Fruit fly (Drosophila melanogaster) whole organism, wandering third instar larva: ENCODE measurements around the gene CG7142.

Experiments used
- Abd-B ChIP-seq: fragments of >200 bp; optimal IDR thresholded peaks from 2 replicates; lab custom pipeline; 2017; ENCODE audit warnings: missing biosample characterization, missing genetic modification characterization
- CG32264 ChIP-seq: fragments of 200-800 bp; sonication (Bioruptor generic); optimal IDR thresholded peaks from 2 replicates; lab custom pipeline; 2016; ENCODE audit warnings: missing biosample characterization, missing genetic modification characterization
- CG9705 ChIP-seq: fragments of 200-800 bp; sonication (Bioruptor generic); optimal IDR thresholded peaks from 2 replicates; lab custom pipeline; 2018; ENCODE audit warnings: missing biosample characterization, mild to moderate bottlenecking, missing genetic modification characterization
- CrebA ChIP-seq: fragments of 200-800 bp; sonication (Bioruptor generic); optimal IDR thresholded peaks from 2 replicates; lab custom pipeline; 2016; ENCODE audit warnings: missing biosample characterization, mild to moderate bottlenecking, missing genetic modification characterization, borderline replicate concordance
- Dfd ChIP-seq: fragments of >200 bp; optimal IDR thresholded peaks from 2 replicates; lab custom pipeline; 2017; ENCODE audit warnings: missing biosample characterization, missing genetic modification characterization
- Dif ChIP-seq: fragments of 200-275, 200-300 bp; sonication (Bioruptor generic); optimal IDR thresholded peaks from 2 replicates; lab custom pipeline; 2018; ENCODE audit warnings: missing biosample characterization, missing genetic modification characterization; ENCODE audit not compliant: partially characterized antibody
- GATAd ChIP-seq: sonication (Bioruptor generic); optimal IDR thresholded peaks from 2 replicates; lab custom pipeline; 2016; ENCODE audit warnings: missing biosample characterization, missing genetic modification characterization
- HLH106 ChIP-seq: fragments of 200-800 bp; optimal IDR thresholded peaks from 3 replicates; lab custom pipeline; 2019; ENCODE audit warnings: missing biosample characterization, mild to moderate bottlenecking, missing genetic modification characterization, moderate library complexity
- Hnf4 ChIP-seq: fragments of 200-800 bp; sonication (Bioruptor generic); optimal IDR thresholded peaks from 2 replicates; lab custom pipeline; 2016; ENCODE audit warnings: missing biosample characterization, mild to moderate bottlenecking, missing genetic modification characterization
- Hr78 ChIP-seq: fragments of >200 bp; optimal IDR thresholded peaks from 2 replicates; lab custom pipeline; 2017; ENCODE audit warnings: missing biosample characterization, missing genetic modification characterization
- Hr83 ChIP-seq: fragments of 200-300 bp; sonication (Bioruptor generic); optimal IDR thresholded peaks from 2 replicates; lab custom pipeline; 2016; ENCODE audit warnings: missing biosample characterization, mild to moderate bottlenecking, missing genetic modification characterization, moderate library complexity; ENCODE audit not compliant: poor library complexity, severe bottlenecking
- Jra ChIP-seq: sonication (Bioruptor generic); optimal IDR thresholded peaks from 2 replicates; lab custom pipeline; 2016; ENCODE audit warnings: missing biosample characterization, missing genetic modification characterization
- Mio ChIP-seq: sonication (Bioruptor generic); optimal IDR thresholded peaks from 2 replicates; lab custom pipeline; 2016; ENCODE audit warnings: missing biosample characterization, missing genetic modification characterization
- Myc ChIP-seq: fragments of >200 bp; optimal IDR thresholded peaks from 2 replicates; lab custom pipeline; 2017
- N ChIP-seq: fragments of >200 bp; optimal IDR thresholded peaks from 2 replicates; lab custom pipeline; 2018; ENCODE audit warnings: missing biosample characterization, missing external identifiers, missing genetic modification characterization
- OdsH ChIP-seq: fragments of 200-800 bp; sonication (Bioruptor generic); optimal IDR thresholded peaks from 2 replicates; lab custom pipeline; 2016; ENCODE audit warnings: missing biosample characterization, mild to moderate bottlenecking, missing genetic modification characterization
- Rel ChIP-seq, 2 experiments: fragments of 200-800 bp; sonication (Bioruptor generic) in 1 of 2; optimal IDR thresholded peaks; 2 replicates in 1 of 2; 3 replicates in 1 of 2; lab custom pipeline; 2016 to 2019; ENCODE audit warnings: mild to moderate bottlenecking in 2 of 2, missing biosample characterization in 2 of 2, missing genetic modification characterization in 2 of 2, moderate library complexity in 1 of 2
- Sp1 ChIP-seq: fragments of 200-800 bp; sonication (Bioruptor generic); optimal IDR thresholded peaks from 3 replicates; lab custom pipeline; 2019; ENCODE audit warnings: missing biosample characterization, mild to moderate bottlenecking, missing genetic modification characterization, moderate library complexity
- Vsx2 ChIP-seq: fragments of 200-300, 225-300 bp; sonication (Bioruptor generic); optimal IDR thresholded peaks from 2 replicates; lab custom pipeline; 2018; ENCODE audit warnings: missing biosample characterization, missing genetic modification characterization; ENCODE audit not compliant: partially characterized antibody
- br ChIP-seq: fragments of 200-800 bp; sonication (Bioruptor generic); optimal IDR thresholded peaks from 2 replicates; lab custom pipeline; 2016; ENCODE audit warnings: missing biosample characterization, missing genetic modification characterization
- brk ChIP-seq: fragments of 200-800 bp; sonication (Bioruptor generic); optimal IDR thresholded peaks from 2 replicates; lab custom pipeline; 2016; ENCODE audit warnings: missing biosample characterization, mild to moderate bottlenecking, missing genetic modification characterization
- dl ChIP-seq, 2 experiments: fragments of 175-275, 200-275 bp in 1 of 2; fragments of 200-275 bp in 1 of 2; sonication (Bioruptor generic); optimal IDR thresholded peaks; lab custom pipeline; 2018; ENCODE audit warnings: mild to moderate bottlenecking in 2 of 2, missing biosample characterization in 2 of 2, missing genetic modification characterization in 2 of 2, moderate library complexity in 2 of 2; ENCODE audit not compliant: partially characterized antibody in 2 of 2, insufficient read depth in 1 of 2
- dmrt93B ChIP-seq: fragments of 200-800 bp; sonication (Bioruptor generic); optimal IDR thresholded peaks from 2 replicates; lab custom pipeline; 2018; ENCODE audit warnings: missing biosample characterization, mild to moderate bottlenecking, missing genetic modification characterization
- dsf ChIP-seq: sonication (Bioruptor generic); optimal IDR thresholded peaks from 2 replicates; lab custom pipeline; 2016; ENCODE audit warnings: missing biosample characterization, missing genetic modification characterization, borderline replicate concordance
- ey ChIP-seq: fragments of 200-800 bp; sonication (Bioruptor generic); optimal IDR thresholded peaks from 2 replicates; lab custom pipeline; 2016; ENCODE audit warnings: missing biosample characterization, missing genetic modification characterization
- foxo ChIP-seq, 2 experiments: fragments of 200-800 bp; sonication (Bioruptor generic); optimal IDR thresholded peaks; 2 replicates in 1 of 2; 3 replicates in 1 of 2; lab custom pipeline; 2016 to 2017; ENCODE audit warnings: missing biosample characterization in 2 of 2, missing genetic modification characterization in 2 of 2
- fru ChIP-seq: fragments of 200-800 bp; sonication (Bioruptor generic); optimal IDR thresholded peaks from 3 replicates; lab custom pipeline; 2016; ENCODE audit warnings: missing biosample characterization, mild to moderate bottlenecking, missing genetic modification characterization
- h ChIP-seq: fragments of 200-800 bp; sonication (Bioruptor generic); optimal IDR thresholded peaks from 3 replicates; lab custom pipeline; 2016; ENCODE audit warnings: missing biosample characterization, mild to moderate bottlenecking, missing genetic modification characterization
- jim ChIP-seq: fragments of 175-275, 200-325 bp; sonication (Bioruptor generic); optimal IDR thresholded peaks from 2 replicates; lab custom pipeline; 2016; ENCODE audit warnings: missing biosample characterization, mild to moderate bottlenecking, missing genetic modification characterization
- lola ChIP-seq: fragments of >200 bp; optimal IDR thresholded peaks from 2 replicates; lab custom pipeline; 2017; ENCODE audit warnings: missing biosample characterization, missing genetic modification characterization
- pan ChIP-seq: fragments of >200 bp; optimal IDR thresholded peaks from 2 replicates; lab custom pipeline; 2017
- psq ChIP-seq: fragments of 200-800 bp; sonication (Bioruptor generic); optimal IDR thresholded peaks from 3 replicates; lab custom pipeline; 2017; ENCODE audit warnings: missing biosample characterization, mild to moderate bottlenecking, missing genetic modification characterization, moderate library complexity
- rgr ChIP-seq: fragments of 200-800 bp; sonication (Bioruptor generic); optimal IDR thresholded peaks from 3 replicates; lab custom pipeline; 2016; ENCODE audit warnings: missing biosample characterization, mild to moderate bottlenecking, missing genetic modification characterization
- sage ChIP-seq: fragments of 200-800 bp; sonication (Bioruptor generic); optimal IDR thresholded peaks from 2 replicates; lab custom pipeline; 2016; ENCODE audit warnings: missing biosample characterization, mild to moderate bottlenecking, missing genetic modification characterization
- sv ChIP-seq: fragments of 200-800 bp; sonication (Bioruptor generic); optimal IDR thresholded peaks from 3 replicates; lab custom pipeline; 2016; ENCODE audit warnings: missing biosample characterization, missing genetic modification characterization
- tai ChIP-seq: sonication (Bioruptor generic); optimal IDR thresholded peaks from 2 replicates; lab custom pipeline; 2016; ENCODE audit warnings: missing biosample characterization, missing genetic modification characterization
- usp ChIP-seq: fragments of >200 bp; optimal IDR thresholded peaks from 2 replicates; lab custom pipeline; 2017; ENCODE audit warnings: missing biosample characterization, missing genetic modification characterization
- woc ChIP-seq: sonication (Bioruptor generic); optimal IDR thresholded peaks from 2 replicates; lab custom pipeline; 2016; ENCODE audit warnings: missing biosample characterization, mild to moderate bottlenecking, missing genetic modification characterization

Gene CG7142

dm6 chr3R:18314320-18314719, 35.0 kb upstream of the CG7142 start, which contains the start of gene PKD:
PKD (minus strand) TSS chr3R:18314407.
- TF ChIP-seq Hnf4 (GFP tag; lab: Kevin White, UChicago) (no peak), lola (GFP tag; lab: Kevin White, UChicago) (no peak), br (GFP tag; lab: Kevin White, UChicago) (no peak), Sp1 (GFP tag; lab: Kevin White, UChicago) (no peak), Dif (GFP tag; lab: Kevin White, UChicago) (peak; percentile 2), Hr83 (no peak), ey (GFP tag; lab: Kevin White, UChicago) (no peak), Rel (GFP tag; optimal IDR thresholded peaks at IDR 0.05; lab: Kevin White, UChicago) (no peak), Rel (tag; optimal IDR thresholded peaks at IDR 0.05; lab: Kevin White, UChicago) (no peak), CrebA (GFP tag; lab: Kevin White, UChicago) (no peak), Vsx2 (GFP tag; lab: Kevin White, UChicago) (no peak), OdsH (GFP tag; lab: Kevin White, UChicago) (no peak), Dfd (GFP tag; lab: Kevin White, UChicago) (peak; percentile 58)

dm6 chr3R:18312761-18313160, 33.4 kb upstream of the CG7142 start:
- TF ChIP-seq dmrt93B (GFP tag; lab: Kevin White, UChicago), result no peak
- no peak for TF ChIP-seq Rel (GFP tag; optimal IDR thresholded peaks at IDR 0.05; lab: Kevin White, UChicago)
- peak; percentile 20 for TF ChIP-seq Rel (tag; optimal IDR thresholded peaks at IDR 0.05; lab: Kevin White, UChicago)
- no peak for TF ChIP-seq Hr78 (GFP tag; lab: Kevin White, UChicago)
- TF ChIP-seq brk (GFP tag; lab: Kevin White, UChicago), result no peak
- no peak for TF ChIP-seq tai (GFP tag; lab: Kevin White, UChicago)

- TF ChIP-seq usp (GFP tag; lab: Kevin White, UChicago), result no peak
- no peak for TF ChIP-seq Vsx2 (GFP tag; lab: Kevin White, UChicago)
- TF ChIP-seq ey (GFP tag; lab: Kevin White, UChicago), result no peak
- no peak for TF ChIP-seq Hr78 (GFP tag; lab: Kevin White, UChicago)
- no peak for TF ChIP-seq brk (GFP tag; lab: Kevin White, UChicago)
- peak; percentile 73 for TF ChIP-seq Hr83
- no peak for TF ChIP-seq Rel (GFP tag; optimal IDR thresholded peaks at IDR 0.05; lab: Kevin White, UChicago)
- no peak for TF ChIP-seq Rel (tag; optimal IDR thresholded peaks at IDR 0.05; lab: Kevin White, UChicago)
- no peak for TF ChIP-seq dmrt93B (GFP tag; lab: Kevin White, UChicago)
- peak; percentile 27 for TF ChIP-seq woc (GFP tag; lab: Kevin White, UChicago)
- no peak for TF ChIP-seq Myc (lab: Kevin White, UChicago)
- no peak for TF ChIP-seq Dfd (GFP tag; lab: Kevin White, UChicago)
- no peak for TF ChIP-seq CrebA (GFP tag; lab: Kevin White, UChicago)
- no peak for TF ChIP-seq br (GFP tag; lab: Kevin White, UChicago)
- TF ChIP-seq Sp1 (GFP tag; lab: Kevin White, UChicago), result peak; percentile 80
- TF ChIP-seq tai (GFP tag; lab: Kevin White, UChicago), result no peak
- TF ChIP-seq psq (GFP tag; lab: Kevin White, UChicago), result peak; percentile 67
- no peak for TF ChIP-seq CG32264 (GFP tag; lab: Kevin White, UChicago)
- no peak for TF ChIP-seq lola (GFP tag; lab: Kevin White, UChicago)
- peak; percentile 92 for TF ChIP-seq jim (GFP tag; lab: Kevin White, UChicago)
- no peak for TF ChIP-seq Mio (GFP tag; lab: Kevin White, UChicago)
- no peak for TF ChIP-seq sage
- TF ChIP-seq dl (GFP tag; optimal IDR thresholded peaks at IDR 0.05; lab: Kevin White, UChicago; ENCODE audit: insufficient read depth in 1 of 2, partially characterized antibody in 2 of 2), result peak in 1 of 2 experiments; percentile 46
- no peak for TF ChIP-seq Jra (GFP tag; lab: Kevin White, UChicago)
- TF ChIP-seq h, result no peak
- TF ChIP-seq dsf (GFP tag; lab: Kevin White, UChicago), result no peak
- no peak for TF ChIP-seq pan (lab: Kevin White, UChicago)
- TF ChIP-seq fru (GFP tag; lab: Kevin White, UChicago), result peak; percentile 23
- no peak for TF ChIP-seq Abd-B (GFP tag; lab: Kevin White, UChicago)
- peak; percentile 25 for TF ChIP-seq OdsH (GFP tag; lab: Kevin White, UChicago)
- TF ChIP-seq CG9705, result no peak
- peak; percentile 11 for TF ChIP-seq rgr (GFP tag; lab: Kevin White, UChicago)
- TF ChIP-seq Hnf4 (GFP tag; lab: Kevin White, UChicago), result no peak
- TF ChIP-seq GATAd, result no peak
- peak; percentile 75 for TF ChIP-seq Dif (GFP tag; lab: Kevin White, UChicago)
- peak in 1 of 2 experiments; percentile 52 for TF ChIP-seq foxo (GFP tag; optimal IDR thresholded peaks at IDR 0.05; lab: Kevin White, UChicago)
- peak; percentile 60 for TF ChIP-seq HLH106 (tag; lab: Kevin White, UChicago)
- no peak for TF ChIP-seq sv (GFP tag; lab: Kevin White, UChicago)
- TF ChIP-seq N, result no peak
These were observed 32.1 kb upstream of the CG7142 start for dm6 chr3R:18311368-18311919.
